Worm (Caenorhabditis elegans): ENCODE measurements around the gene slc-17.2.

DNA sequence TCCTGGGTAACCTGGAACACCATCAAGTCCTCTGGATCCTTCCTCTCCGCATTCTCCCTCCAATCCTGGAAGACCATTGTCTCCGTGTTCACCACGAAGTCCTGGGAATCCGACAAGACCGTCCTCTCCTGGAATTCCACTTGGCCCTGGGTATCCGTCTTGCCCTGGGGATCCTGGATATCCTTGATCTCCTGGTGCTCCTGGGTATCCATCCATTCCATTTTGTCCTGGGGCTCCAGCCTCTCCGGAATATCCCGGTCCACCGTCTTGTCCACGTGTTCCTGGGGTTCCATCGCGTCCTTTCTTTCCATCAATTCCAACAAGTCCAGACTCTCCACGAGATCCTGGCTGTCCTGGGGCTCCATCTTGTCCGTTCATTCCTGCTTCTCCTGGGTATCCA lies 49.9 kb downstream of the slc-17.2 start:
- TF ChIP-seq him-1 (tag; optimal IDR thresholded peaks at IDR 0.05) = no peak
- TF ChIP-seq dao-5 (tag; optimal IDR thresholded peaks at IDR 0.05) = no peak
